Worm (Caenorhabditis elegans): ENCODE data around the gene C33C12.11.

DNA sequence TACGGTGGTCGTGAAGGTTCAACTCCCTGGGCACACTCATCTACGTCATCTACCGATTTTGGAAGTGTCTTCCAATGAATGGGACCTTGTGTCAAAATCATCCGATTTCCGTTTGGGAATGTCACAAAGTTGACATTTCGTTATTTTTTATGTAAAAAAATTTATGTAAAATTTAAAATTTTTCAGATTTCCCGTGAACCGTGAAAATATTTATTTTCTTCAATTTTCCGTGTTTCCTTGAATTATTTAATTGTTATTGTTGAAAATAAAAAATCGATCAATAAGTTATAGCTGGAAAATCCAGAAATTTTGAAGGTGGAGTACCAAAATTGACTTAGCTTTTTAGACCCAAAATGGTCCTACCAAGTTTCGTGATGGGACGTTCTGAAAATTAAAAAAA lies 28.0 kb downstream of the C33C12.11 start, which contains the start of gene hpo-7:
- TF ChIP-seq tra-4 (tag; optimal IDR thresholded peaks at IDR 0.05) (no peak), sea-1 (GFP tag; conservative IDR thresholded peaks at IDR 0.05) (no peak), ceh-36 (tag; optimal IDR thresholded peaks at IDR 0.05) (no peak), F13C5.2 (tag; optimal IDR thresholded peaks at IDR 0.05) (no peak)
